Worm (Caenorhabditis elegans): Measurements from ENCODE around the gene C44B12.6.
A peak's percentile ranks its signal among the peaks of the same experiment; 100 is the strongest.

C44B12.6 gene

ce11 chrIV:1124741-1125140 is 11.8 kb downstream of the C44B12.6 start, which contains the start of gene perm-4:
perm-4 (minus strand) TSS chrIV:1125107.
- TF ChIP-seq tbx-11 (GFP tag; IDR thresholded peaks at IDR 0.05) = no peak
- TF ChIP-seq ceh-13 (GFP tag; optimal IDR thresholded peaks at IDR 0.05) = no peak
- TF ChIP-seq hmbx-1 (tag; optimal IDR thresholded peaks at IDR 0.05) = no peak
- no peak for TF ChIP-seq F13C5.2 (tag; optimal IDR thresholded peaks at IDR 0.05)
- TF ChIP-seq hnd-1 (tag; optimal IDR thresholded peaks at IDR 0.05) = no peak
- no peak for TF ChIP-seq flt-1 (GFP tag; IDR thresholded peaks at IDR 0.05)

DNA sequence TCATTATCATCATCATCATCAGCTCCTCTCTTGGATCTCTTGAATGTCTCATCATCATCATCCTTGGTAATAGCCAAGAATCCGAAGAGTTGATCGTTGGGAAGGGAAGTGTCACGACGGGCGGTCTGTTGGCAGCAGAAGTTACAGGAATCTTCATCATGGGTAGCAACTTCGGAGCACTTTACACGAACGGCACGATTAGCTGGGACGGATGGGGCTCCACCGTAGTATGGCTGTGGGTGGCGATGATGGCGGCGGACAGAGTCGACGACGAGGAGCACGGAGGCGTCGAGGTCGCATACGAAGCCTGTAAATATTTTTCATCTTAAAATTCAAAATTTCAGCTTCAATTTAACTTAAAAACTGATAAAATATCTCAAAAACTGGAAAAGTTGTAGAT is 13.2 kb downstream of the C44B12.6 start:
- TF ChIP-seq ceh-13 (GFP tag; optimal IDR thresholded peaks at IDR 0.05) = no peak
- TF ChIP-seq B0310.2 (tag; optimal IDR thresholded peaks at IDR 0.05) = no peak
- no peak for TF ChIP-seq tra-4 (tag; optimal IDR thresholded peaks at IDR 0.05)
- TF ChIP-seq aly-1 (tag; optimal IDR thresholded peaks at IDR 0.05) = no peak
- no peak for TF ChIP-seq ama-1 (optimal IDR thresholded peaks at IDR 0.05)
- no peak for TF ChIP-seq ceh-36 (tag; optimal IDR thresholded peaks at IDR 0.05)
- no peak for TF ChIP-seq tbx-37 (GFP tag; conservative IDR thresholded peaks at IDR 0.05)
- TF ChIP-seq flt-1 (GFP tag; IDR thresholded peaks at IDR 0.05) = no peak
- TF ChIP-seq hnd-1 (tag; optimal IDR thresholded peaks at IDR 0.05) = no peak
- no peak for TF ChIP-seq tbx-11 (GFP tag; IDR thresholded peaks at IDR 0.05)
- no peak for TF ChIP-seq sea-1 (GFP tag; conservative IDR thresholded peaks at IDR 0.05)
- TF ChIP-seq F13C5.2 (tag; optimal IDR thresholded peaks at IDR 0.05) = no peak
- no peak for TF ChIP-seq pes-1 (GFP tag; IDR thresholded peaks at IDR 0.05)
- no peak for TF ChIP-seq ets-7 (tag; optimal IDR thresholded peaks at IDR 0.05)

- TF ChIP-seq flt-1 (GFP tag; IDR thresholded peaks at IDR 0.05) (no peak), ceh-36 (tag; optimal IDR thresholded peaks at IDR 0.05) (no peak), ets-7 (tag; optimal IDR thresholded peaks at IDR 0.05) (no peak), scrt-1 (GFP tag; IDR thresholded peaks at IDR 0.05) (no peak), sea-1 (GFP tag; conservative IDR thresholded peaks at IDR 0.05) (no peak), F13C5.2 (tag; optimal IDR thresholded peaks at IDR 0.05) (no peak)
These were observed 15.0 kb downstream of the C44B12.6 start for ce11 chrIV:1121511-1121910.

ce11 chrIV:1120865-1121264 is 15.7 kb downstream of the C44B12.6 start:
- no peak for TF ChIP-seq hnd-1 (tag; optimal IDR thresholded peaks at IDR 0.05)
- TF ChIP-seq scrt-1 (GFP tag; IDR thresholded peaks at IDR 0.05) = no peak
- no peak for TF ChIP-seq ceh-36 (tag; optimal IDR thresholded peaks at IDR 0.05)
- TF ChIP-seq ceh-13 (GFP tag; optimal IDR thresholded peaks at IDR 0.05) = no peak
- no peak for TF ChIP-seq aly-1 (tag; optimal IDR thresholded peaks at IDR 0.05)
- no peak for TF ChIP-seq pes-1 (GFP tag; IDR thresholded peaks at IDR 0.05)
- no peak for TF ChIP-seq ets-7 (tag; optimal IDR thresholded peaks at IDR 0.05)
- no peak for TF ChIP-seq tbx-37 (GFP tag; conservative IDR thresholded peaks at IDR 0.05)
- TF ChIP-seq flt-1 (GFP tag; IDR thresholded peaks at IDR 0.05) = no peak
- TF ChIP-seq tbx-11 (GFP tag; IDR thresholded peaks at IDR 0.05) = no peak
- no peak for TF ChIP-seq hmg-4 (GFP tag; optimal IDR thresholded peaks at IDR 0.05)
- TF ChIP-seq F13C5.2 (tag; optimal IDR thresholded peaks at IDR 0.05) = no peak
- TF ChIP-seq hmbx-1 (tag; optimal IDR thresholded peaks at IDR 0.05) = no peak
- TF ChIP-seq sea-1 (GFP tag; conservative IDR thresholded peaks at IDR 0.05) = no peak

DNA sequence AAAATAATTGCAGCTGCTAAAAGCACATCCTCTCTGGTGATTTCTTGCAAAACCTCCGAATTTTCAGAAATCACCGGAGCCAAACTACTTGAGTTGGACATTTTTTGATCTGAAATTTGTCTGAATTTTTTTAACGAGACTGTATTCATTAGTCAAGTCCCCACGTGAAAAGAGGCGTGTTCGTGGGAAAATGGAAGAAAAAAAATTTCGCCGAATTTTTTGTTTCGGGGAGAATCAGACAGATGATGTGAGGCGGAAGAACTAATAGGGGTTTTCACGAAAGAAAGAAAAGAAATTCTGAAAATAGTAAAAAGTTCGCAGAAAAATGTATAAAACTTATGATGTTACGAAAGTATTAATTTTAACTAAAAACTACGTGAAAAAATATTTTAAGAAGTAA is 18.0 kb downstream of the C44B12.6 start, which contains the start of gene srx-13:
Gene srx-13 (minus strand): TSS at position 101 of the 400 bp plus-strand sequence.
- no peak for TF ChIP-seq tra-4 (tag; optimal IDR thresholded peaks at IDR 0.05)
- no peak for TF ChIP-seq aly-1 (tag; optimal IDR thresholded peaks at IDR 0.05)
- TF ChIP-seq ceh-36 (tag; optimal IDR thresholded peaks at IDR 0.05) = no peak
- TF ChIP-seq flt-1 (GFP tag; IDR thresholded peaks at IDR 0.05) = no peak
- TF ChIP-seq ama-1 (optimal IDR thresholded peaks at IDR 0.05) = no peak
- TF ChIP-seq scrt-1 (GFP tag; IDR thresholded peaks at IDR 0.05) = no peak
- no peak for TF ChIP-seq ceh-13 (GFP tag; optimal IDR thresholded peaks at IDR 0.05)
- TF ChIP-seq sea-1 (GFP tag; conservative IDR thresholded peaks at IDR 0.05) = no peak
- TF ChIP-seq B0310.2 (tag; optimal IDR thresholded peaks at IDR 0.05) = no peak
- no peak for TF ChIP-seq tbx-37 (GFP tag; conservative IDR thresholded peaks at IDR 0.05)
- no peak for TF ChIP-seq ets-7 (tag; optimal IDR thresholded peaks at IDR 0.05)
- TF ChIP-seq F13C5.2 (tag; optimal IDR thresholded peaks at IDR 0.05) = no peak
- TF ChIP-seq pes-1 (GFP tag; IDR thresholded peaks at IDR 0.05) = no peak
- TF ChIP-seq hmbx-1 (tag; optimal IDR thresholded peaks at IDR 0.05) = no peak
- no peak for TF ChIP-seq tbx-11 (GFP tag; IDR thresholded peaks at IDR 0.05)
- no peak for TF ChIP-seq hnd-1 (tag; optimal IDR thresholded peaks at IDR 0.05)

- TF ChIP-seq hmg-4 (GFP tag; optimal IDR thresholded peaks at IDR 0.05) (no peak), ama-1 (optimal IDR thresholded peaks at IDR 0.05) (no peak), tbx-37 (GFP tag; conservative IDR thresholded peaks at IDR 0.05) (no peak), sea-1 (GFP tag; conservative IDR thresholded peaks at IDR 0.05) (no peak), ets-7 (tag; optimal IDR thresholded peaks at IDR 0.05) (no peak), hmbx-1 (tag; optimal IDR thresholded peaks at IDR 0.05) (no peak), tbx-11 (GFP tag; IDR thresholded peaks at IDR 0.05) (no peak), scrt-1 (GFP tag; IDR thresholded peaks at IDR 0.05) (no peak), aly-1 (tag; optimal IDR thresholded peaks at IDR 0.05) (no peak), ceh-13 (GFP tag; optimal IDR thresholded peaks at IDR 0.05) (no peak), hnd-1 (tag; optimal IDR thresholded peaks at IDR 0.05) (no peak), tra-4 (tag; optimal IDR thresholded peaks at IDR 0.05) (no peak), F13C5.2 (tag; optimal IDR thresholded peaks at IDR 0.05) (no peak), B0310.2 (tag; optimal IDR thresholded peaks at IDR 0.05) (no peak), flt-1 (GFP tag; IDR thresholded peaks at IDR 0.05) (no peak), pes-1 (GFP tag; IDR thresholded peaks at IDR 0.05) (no peak), ceh-36 (tag; optimal IDR thresholded peaks at IDR 0.05) (no peak)
These were observed 22.9 kb downstream of the C44B12.6 start, which contains the start of gene srx-14 for ce11 chrIV:1113638-1114037. srx-14 (minus strand) TSS chrIV:1113738.

DNA sequence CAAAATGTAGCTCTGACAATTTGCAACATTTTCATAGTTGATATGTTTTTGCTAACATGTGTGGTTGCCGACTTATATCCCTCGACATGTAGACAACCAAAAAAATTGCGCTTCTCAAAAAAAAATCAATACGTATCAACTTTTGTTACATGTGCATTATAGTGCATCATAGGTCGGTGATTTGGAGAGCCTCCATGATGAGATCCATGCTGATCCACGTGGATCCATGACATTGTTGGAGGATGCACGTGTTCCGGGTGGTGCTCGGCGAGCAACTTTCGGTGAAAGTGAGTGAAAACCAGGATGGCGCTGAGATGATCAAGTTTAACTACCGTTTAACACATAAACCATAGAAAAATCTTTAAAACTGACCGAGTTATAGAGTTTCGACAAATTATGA is 25.6 kb downstream of the C44B12.6 start:
- no peak for TF ChIP-seq ceh-36 (tag; optimal IDR thresholded peaks at IDR 0.05)
- TF ChIP-seq ceh-13 (GFP tag; optimal IDR thresholded peaks at IDR 0.05) = no peak

DNA sequence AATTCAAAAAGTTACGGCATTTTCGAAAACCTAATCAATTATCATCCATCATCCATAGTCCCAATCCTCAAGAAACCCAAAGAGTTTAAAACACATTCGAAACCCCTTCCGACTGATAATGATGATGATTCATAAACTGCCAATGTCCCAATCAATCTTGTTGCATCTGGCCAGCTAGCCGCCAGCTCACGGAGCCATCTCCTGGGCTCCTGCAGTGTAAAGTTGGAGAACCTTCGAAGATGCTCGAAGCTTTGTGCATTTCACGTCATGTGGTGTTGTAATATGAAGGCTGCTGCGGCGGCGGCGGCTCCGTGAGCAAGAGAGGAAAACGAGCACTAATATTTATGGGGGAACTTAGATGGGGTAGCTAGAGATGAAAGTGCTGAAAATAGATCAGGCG is 28.5 kb downstream of the C44B12.6 start:
- TF ChIP-seq B0310.2 (tag; optimal IDR thresholded peaks at IDR 0.05) (no peak), F13C5.2 (tag; optimal IDR thresholded peaks at IDR 0.05) (peak; percentile 7), hmbx-1 (tag; optimal IDR thresholded peaks at IDR 0.05) (no peak), aly-1 (tag; optimal IDR thresholded peaks at IDR 0.05) (no peak), pes-1 (GFP tag; IDR thresholded peaks at IDR 0.05) (0 out of 2 replicates have a peak, but pooled peaks have one; percentile 4), ceh-36 (tag; optimal IDR thresholded peaks at IDR 0.05) (no peak)

Data from whole organism, early embryonic.